Fruit fly (Drosophila melanogaster) Kc167 (cell line): ENCODE results near the gene Dd.

Source experiments
- Myc ChIP-seq: fragments of >200 bp; optimal IDR thresholded peaks from 2 replicates; lab custom pipeline; 2017; ENCODE audit warnings: missing external identifiers
- Sin3A ChIP-seq: fragments of >200 bp; optimal IDR thresholded peaks from 2 replicates; lab custom pipeline; 2018; ENCODE audit warnings: missing external identifiers
- h ChIP-seq: fragments of >200 bp; optimal IDR thresholded peaks from 3 replicates; lab custom pipeline; 2018; ENCODE audit warnings: missing external identifiers
- insv ChIP-seq: fragments of >200 bp; optimal IDR thresholded peaks from 3 replicates; lab custom pipeline; 2018; ENCODE audit warnings: missing external identifiers
- psq ChIP-seq: fragments of >200 bp; optimal IDR thresholded peaks from 2 replicates; lab custom pipeline; 2017; ENCODE audit warnings: missing external identifiers
- ttk ChIP-seq: sonication (Bioruptor generic); optimal IDR thresholded peaks from 2 replicates; lab custom pipeline; 2017; ENCODE audit warnings: missing external identifiers

Gene Dd

dm6 chrX:21323933-21324688, at the start of gene Dd, which contains the start of gene CG1486:
Dd (minus strand) TSS chrX:21324009.
CG1486 (plus strand) TSS chrX:21324046.
- TF ChIP-seq psq (no peak), Sin3A (lab: Kevin White, UChicago) (peak; percentile 13)

- no peak for TF ChIP-seq Sin3A (lab: Kevin White, UChicago)
- TF ChIP-seq h (lab: Kevin White, UChicago), result no peak
- TF ChIP-seq ttk (lab: Kevin White, UChicago), result no peak
- no peak for TF ChIP-seq Myc (lab: Kevin White, UChicago)
- TF ChIP-seq insv, result no peak
- TF ChIP-seq psq, result no peak
These were observed 45.6 kb upstream of the Dd start for dm6 chrX:21369149-21369988.

dm6 chrX:21368410-21368918, 44.7 kb upstream of the Dd start:
- TF ChIP-seq Sin3A (lab: Kevin White, UChicago) (no peak), ttk (lab: Kevin White, UChicago) (no peak), h (lab: Kevin White, UChicago) (no peak), insv (no peak), psq (no peak), Myc (lab: Kevin White, UChicago) (no peak)

dm6 chrX:21367363-21368072, 43.7 kb upstream of the Dd start:
- TF ChIP-seq Sin3A (lab: Kevin White, UChicago), result no peak
- TF ChIP-seq ttk (lab: Kevin White, UChicago), result no peak
- no peak for TF ChIP-seq h (lab: Kevin White, UChicago)
- no peak for TF ChIP-seq psq
- TF ChIP-seq Myc (lab: Kevin White, UChicago), result no peak
- no peak for TF ChIP-seq insv

dm6 chrX:21366311-21366990, 42.6 kb upstream of the Dd start:
- TF ChIP-seq h (lab: Kevin White, UChicago) (no peak), psq (no peak), Sin3A (lab: Kevin White, UChicago) (no peak), Myc (lab: Kevin White, UChicago) (no peak), ttk (lab: Kevin White, UChicago) (no peak), insv (no peak)

- no peak for TF ChIP-seq insv
- no peak for TF ChIP-seq h (lab: Kevin White, UChicago)
- no peak for TF ChIP-seq ttk (lab: Kevin White, UChicago)
- no peak for TF ChIP-seq Myc (lab: Kevin White, UChicago)
- TF ChIP-seq psq, result no peak
- TF ChIP-seq Sin3A (lab: Kevin White, UChicago), result no peak
These were observed 41.6 kb upstream of the Dd start for dm6 chrX:21365421-21365820.

- TF ChIP-seq Myc (lab: Kevin White, UChicago) (no peak), Sin3A (lab: Kevin White, UChicago) (no peak), insv (no peak), ttk (lab: Kevin White, UChicago) (no peak), psq (no peak), h (lab: Kevin White, UChicago) (no peak)
These were observed 39.1 kb upstream of the Dd start, which contains the start of the genes bbx and waw for dm6 chrX:21362878-21363277. bbx (plus strand) TSS chrX:21363028. waw (plus strand) TSS chrX:21363028.

dm6 chrX:21357810-21358671, 34.2 kb upstream of the Dd start, which contains the start of gene Septin1:
Septin1 (plus strand) TSS chrX:21358286.
- TF ChIP-seq Myc (lab: Kevin White, UChicago) (no peak), ttk (lab: Kevin White, UChicago) (no peak), insv (no peak), psq (no peak), Sin3A (lab: Kevin White, UChicago) (no peak), h (lab: Kevin White, UChicago) (no peak)

dm6 chrX:21353541-21353940, 29.7 kb upstream of the Dd start:
- TF ChIP-seq h (lab: Kevin White, UChicago) (no peak), Myc (lab: Kevin White, UChicago) (no peak), psq (no peak), ttk (lab: Kevin White, UChicago) (no peak), insv (no peak), Sin3A (lab: Kevin White, UChicago) (no peak)

dm6 chrX:21351210-21351824, 27.5 kb upstream of the Dd start:
- TF ChIP-seq psq (no peak), insv (no peak), Sin3A (lab: Kevin White, UChicago) (no peak), ttk (lab: Kevin White, UChicago) (no peak), h (lab: Kevin White, UChicago) (no peak), Myc (lab: Kevin White, UChicago) (no peak)
